Fruit fly (Drosophila melanogaster): ENCODE data around the gene CG33912.

CG33912 gene

dm6 chr3L:20778224-20779063, 23.0 kb upstream of the CG33912 start, which contains the start of the genes Pex16 and Pex14 (continued):
- TF ChIP-seq CG18011 (GFP tag; optimal IDR thresholded peaks at IDR 0.05) (peak; percentile 50), bsh (GFP tag; optimal IDR thresholded peaks at IDR 0.05) (peak in 1 of 2 experiments; percentile 54), Adf1 (GFP tag; IDR thresholded peaks at IDR 0.05) (0 out of 2 replicates have a peak, but pooled peaks have one; percentile 8), disco-r (GFP tag; optimal IDR thresholded peaks at IDR 0.05) (peak; percentile 48), vvl (GFP tag; IDR thresholded peaks at IDR 0.05) (peak; percentile 78; the same call in 1 of the 2 replicates), ATbp (GFP tag; optimal IDR thresholded peaks at IDR 0.05) (no peak), CG18476 (GFP tag; optimal IDR thresholded peaks at IDR 0.05) (peak; percentile 51), croc (GFP tag; conservative IDR thresholded peaks at IDR 0.05) (peak; percentile 38; the same call in 1 of the 3 replicates), Abd-B (GFP tag; optimal IDR thresholded peaks at IDR 0.05) (peak; percentile 79), CG2678 (tag; optimal IDR thresholded peaks at IDR 0.05) (peak; percentile 70), CG12769 (tag; optimal IDR thresholded peaks at IDR 0.05) (no peak), CG32767 (GFP tag; IDR thresholded peaks at IDR 0.05) (0 out of 2 replicates have a peak, but pooled peaks have one; percentile 44), MTF-1 (GFP tag; optimal IDR thresholded peaks at IDR 0.05; ENCODE audit: borderline replicate concordance) (no peak), CG18599 (GFP tag; optimal IDR thresholded peaks at IDR 0.05) (peak; percentile 46), CG7556 (GFP tag; optimal IDR thresholded peaks at IDR 0.05) (peak; percentile 51), CG9932 (GFP tag; IDR thresholded peaks at IDR 0.05) (peak; percentile 85), CG9727 (GFP tag; optimal IDR thresholded peaks at IDR 0.05) (peak; percentile 69), CG3065 (GFP tag; optimal IDR thresholded peaks at IDR 0.05) (no peak), pros (GFP tag; optimal IDR thresholded peaks at IDR 0.05) (no peak), CG30431 (GFP tag; optimal IDR thresholded peaks at IDR 0.05) (peak; percentile 71), NC2β (GFP tag; optimal IDR thresholded peaks at IDR 0.05) (peak; percentile 24), rib (GFP tag; IDR thresholded peaks at IDR 0.05) (no peak), Elba2 (GFP tag; optimal IDR thresholded peaks at IDR 0.05) (no peak), ro (GFP tag; IDR thresholded peaks at IDR 0.05) (no peak), stc (GFP tag; IDR thresholded peaks at IDR 0.05) (no peak), exex (tag; optimal IDR thresholded peaks at IDR 0.05) (no peak), gsb-n (tag; optimal IDR thresholded peaks at IDR 0.05) (no peak), pan (optimal IDR thresholded peaks at IDR 0.05) (no peak), pan (GFP tag; optimal IDR thresholded peaks at IDR 0.05 in 1 of 2, IDR thresholded peaks at IDR 0.05 in 1 of 2) (peak in 1 of 2 experiments; percentile 77), kni (GFP tag; optimal IDR thresholded peaks at IDR 0.05) (no peak)

- TF ChIP-seq exex (tag; optimal IDR thresholded peaks at IDR 0.05): peak; percentile 32
- TF ChIP-seq ftz-f1 (GFP tag; optimal IDR thresholded peaks at IDR 0.05): peak; percentile 56
- TF ChIP-seq CG3281 (GFP tag; optimal IDR thresholded peaks at IDR 0.05): no peak
- 0 out of 3 replicates have a peak, but pooled peaks have one; percentile 12 for TF ChIP-seq zen2 (GFP tag; IDR thresholded peaks at IDR 0.05; ENCODE audit: partially characterized antibody)
- TF ChIP-seq CG34376 (GFP tag; optimal IDR thresholded peaks at IDR 0.05): peak; percentile 91
- peak; percentile 31 for TF ChIP-seq sug (tag; optimal IDR thresholded peaks at IDR 0.05)
- TF ChIP-seq mirr (GFP tag; optimal IDR thresholded peaks at IDR 0.05): peak; percentile 37
- TF ChIP-seq Med (GFP tag): peak; percentile 48
- TF ChIP-seq Deaf1 (tag; optimal IDR thresholded peaks at IDR 0.05): no peak
Measured at dm6 chr3L:20777496-20777895, 22.0 kb upstream of the CG33912 start.

All from whole organism, embryonic.